Fruit fly (Drosophila melanogaster) whole organism, embryonic: Measurements from ENCODE around the gene path.

Experiments used
- Adf1 ChIP-seq: fragments of 200-800 bp; sonication (Bioruptor generic); IDR thresholded peaks from 2 replicates; pipeline ENCODE4 v1.3.6; 2022; ENCODE audit warnings: missing biosample characterization, missing genetic modification characterization
- CG11456 ChIP-seq: fragments of 200-800 bp; sonication (Bioruptor generic); IDR thresholded peaks from 3 replicates; pipeline ENCODE4 v1.3.6; 2022; ENCODE audit warnings: missing biosample characterization, missing genetic modification characterization
- CG11696 ChIP-seq: fragments of 200-800 bp; sonication (Bioruptor generic); IDR thresholded peaks from 2 replicates; pipeline ENCODE4 v1.3.6; 2022; ENCODE audit warnings: missing biosample characterization, missing genetic modification characterization
- CG12071 ChIP-seq: fragments of 200-800 bp; sonication (Bioruptor generic); optimal IDR thresholded peaks from 3 replicates; lab custom pipeline; 2018; ENCODE audit warnings: missing biosample characterization, mild to moderate bottlenecking, missing genetic modification characterization
- CG14050 ChIP-seq: fragments of 200-800 bp; sonication (Bioruptor generic); IDR thresholded peaks from 3 replicates; pipeline ENCODE4 v1.3.6; 2022; ENCODE audit warnings: missing biosample characterization, missing genetic modification characterization
- CG15479 ChIP-seq: fragments of 200-800 bp; sonication (Bioruptor generic); optimal IDR thresholded peaks from 3 replicates; lab custom pipeline; 2019; ENCODE audit warnings: missing biosample characterization, mild to moderate bottlenecking, missing genetic modification characterization, moderate library complexity
- CG15601 ChIP-seq: fragments of 200-800 bp; sonication (Bioruptor generic); optimal IDR thresholded peaks from 3 replicates; lab custom pipeline; 2019; ENCODE audit warnings: missing biosample characterization, mild to moderate bottlenecking, missing genetic modification characterization, moderate library complexity
- CG17186 ChIP-seq: fragments of 200-800 bp; sonication (Bioruptor generic); optimal IDR thresholded peaks from 3 replicates; lab custom pipeline; 2017; ENCODE audit warnings: missing biosample characterization, missing genetic modification reagents, missing genetic modification characterization
- CG17568 ChIP-seq: fragments of 200-800 bp; sonication (Bioruptor generic); optimal IDR thresholded peaks from 2 replicates; lab custom pipeline; 2018; ENCODE audit warnings: missing biosample characterization, mild to moderate bottlenecking, missing genetic modification characterization, moderate library complexity
- CG17802 ChIP-seq: fragments of 200-800 bp; sonication (Bioruptor generic); optimal IDR thresholded peaks from 2 replicates; lab custom pipeline; 2018; ENCODE audit warnings: missing biosample characterization, mild to moderate bottlenecking, missing genetic modification characterization, moderate library complexity
- CG18262 ChIP-seq: fragments of 200-800 bp; optimal IDR thresholded peaks from 3 replicates; lab custom pipeline; 2019; ENCODE audit warnings: missing biosample characterization, mild to moderate bottlenecking, missing genetic modification characterization, moderate library complexity
- CG18764 ChIP-seq: fragments of 200-800 bp; sonication (Bioruptor generic); optimal IDR thresholded peaks from 3 replicates; lab custom pipeline; 2016; ENCODE audit warnings: missing biosample characterization, missing genetic modification characterization
- CG2120 ChIP-seq: fragments of 200-800 bp; sonication (Bioruptor generic); optimal IDR thresholded peaks from 3 replicates; lab custom pipeline; 2016; ENCODE audit warnings: missing biosample characterization, missing genetic modification characterization
- CG2129 ChIP-seq: fragments of 200-800 bp; sonication (Bioruptor generic); IDR thresholded peaks from 2 replicates; pipeline ENCODE4 v1.3.6; 2022; ENCODE audit warnings: missing biosample characterization, missing genetic modification characterization; ENCODE audit not compliant: partially characterized antibody
- CG2199 ChIP-seq: fragments of 200-800 bp; sonication (Bioruptor generic); IDR thresholded peaks from 3 replicates; pipeline ENCODE4 v1.3.6; 2022; ENCODE audit warnings: missing biosample characterization, missing genetic modification characterization
- CG34422 ChIP-seq: fragments of 200-800 bp; sonication (Bioruptor generic); IDR thresholded peaks from 3 replicates; pipeline ENCODE4 v1.3.6; 2022; ENCODE audit warnings: missing biosample characterization, missing genetic modification characterization
- CG43689 ChIP-seq: fragments of 200-800 bp; sonication (Bioruptor generic); IDR thresholded peaks from 2 replicates; pipeline ENCODE4 v1.3.6; 2022; ENCODE audit warnings: missing biosample characterization, missing genetic modification characterization
- CG6683 ChIP-seq: fragments of 200-800 bp; sonication (Bioruptor generic); optimal IDR thresholded peaks from 2 replicates; lab custom pipeline; 2017; ENCODE audit warnings: missing biosample characterization, mild to moderate bottlenecking, missing genetic modification characterization, missing genetic modification reagents
- CG8765 ChIP-seq: fragments of 200-800 bp; sonication (Bioruptor generic); IDR thresholded peaks from 2 replicates; pipeline ENCODE4 v1.3.6; 2022; ENCODE audit warnings: missing biosample characterization, missing genetic modification characterization
- D ChIP-seq, 2 experiments: fragments of 200-800 bp in 1 of 2; fragments of >200 bp in 1 of 2; sonication (Bioruptor generic) in 1 of 2; optimal IDR thresholded peaks; 2 replicates in 1 of 2; 3 replicates in 1 of 2; lab custom pipeline; 2017; ENCODE audit warnings: mild to moderate bottlenecking in 1 of 2, missing biosample characterization in 1 of 2, missing genetic modification characterization in 1 of 2, missing genetic modification reagents in 1 of 2
- Gsc ChIP-seq: fragments of 200-800 bp; sonication (Bioruptor generic); IDR thresholded peaks from 2 replicates; pipeline ENCODE4 v1.3.6; 2022; ENCODE audit warnings: missing biosample characterization, missing genetic modification characterization
- HHEX ChIP-seq: fragments of 200-800 bp; sonication (Bioruptor generic); optimal IDR thresholded peaks from 3 replicates; lab custom pipeline; 2017; ENCODE audit warnings: missing biosample characterization, mild to moderate bottlenecking, missing genetic modification characterization, missing genetic modification reagents
- HLH4C ChIP-seq: fragments of 200-800 bp; sonication (Bioruptor generic); IDR thresholded peaks from 3 replicates; pipeline ENCODE4 v1.3.6; 2022; ENCODE audit warnings: missing biosample characterization, missing genetic modification characterization; ENCODE audit not compliant: partially characterized antibody
- Hr78 ChIP-seq, 2 experiments: fragments of 200-800 bp in 1 of 2; fragments of >200 bp in 1 of 2; sonication (Bioruptor generic) in 1 of 2; optimal IDR thresholded peaks; 2 replicates each; lab custom pipeline; 2017 to 2019; ENCODE audit warnings: missing biosample characterization in 2 of 2, missing genetic modification characterization in 2 of 2, mild to moderate bottlenecking in 1 of 2, moderate library complexity in 1 of 2
- MBD-R2 ChIP-seq: fragments of 200-800 bp; sonication (Bioruptor generic); IDR thresholded peaks from 2 replicates; pipeline ENCODE4 v1.3.6; 2022; ENCODE audit warnings: missing biosample characterization, missing genetic modification characterization
- Max ChIP-seq: fragments of 200-800 bp; sonication (Bioruptor generic); optimal IDR thresholded peaks from 2 replicates; lab custom pipeline; 2016; ENCODE audit warnings: missing biosample characterization, mild to moderate bottlenecking, missing genetic modification characterization
- Mrtf ChIP-seq: fragments of 200-800 bp; sonication (Bioruptor generic); IDR thresholded peaks from 3 replicates; pipeline ENCODE4 v1.3.6; 2022; ENCODE audit warnings: missing biosample characterization, missing genetic modification characterization
- Nf-YA ChIP-seq: fragments of 200-800 bp; sonication (Bioruptor generic); IDR thresholded peaks from 2 replicates; pipeline ENCODE4 v1.3.6; 2022; ENCODE audit warnings: missing biosample characterization, missing genetic modification characterization
- Sry-δ ChIP-seq: fragments of 200-800 bp; sonication (Bioruptor generic); optimal IDR thresholded peaks from 2 replicates; lab custom pipeline; 2016; ENCODE audit warnings: missing biosample characterization, missing genetic modification characterization
- TFAM ChIP-seq: fragments of 200-800 bp; sonication (Bioruptor generic); optimal IDR thresholded peaks from 2 replicates; lab custom pipeline; 2017; ENCODE audit warnings: missing biosample characterization, missing genetic modification characterization, inconsistent platforms
- Vsx1 ChIP-seq: fragments of 200-800 bp; sonication (Bioruptor generic); optimal IDR thresholded peaks from 2 replicates; lab custom pipeline; 2017; ENCODE audit warnings: missing biosample characterization, mild to moderate bottlenecking, missing genetic modification characterization, missing genetic modification reagents
- amos ChIP-seq: fragments of 200-800 bp; sonication (Bioruptor generic); IDR thresholded peaks from 2 replicates; pipeline ENCODE4 v1.3.6; 2022; ENCODE audit warnings: missing biosample characterization, missing genetic modification characterization; ENCODE audit not compliant: partially characterized antibody
- corto ChIP-seq: fragments of 200-800 bp; sonication (Bioruptor generic); optimal IDR thresholded peaks from 2 replicates; lab custom pipeline; 2016; ENCODE audit warnings: missing biosample characterization, mild to moderate bottlenecking, missing genetic modification characterization, moderate library complexity
- ken ChIP-seq: fragments of 200-800 bp; sonication (Bioruptor generic); IDR thresholded peaks from 3 replicates; pipeline ENCODE4 v1.3.6; 2022; ENCODE audit warnings: missing biosample characterization, missing genetic modification characterization
- lola ChIP-seq, 3 experiments: fragments of >200 bp in 2 of 3; fragments of 200-800 bp in 1 of 3; sonication (Bioruptor generic) in 1 of 3; optimal IDR thresholded peaks; 2 replicates each; lab custom pipeline; 2017 to 2019; ENCODE audit warnings: missing biosample characterization in 3 of 3, missing genetic modification characterization in 3 of 3, mild to moderate bottlenecking in 1 of 3, moderate library complexity in 1 of 3
- mirr ChIP-seq: fragments of 200-800 bp; sonication (Bioruptor generic); optimal IDR thresholded peaks from 3 replicates; lab custom pipeline; 2018; ENCODE audit warnings: missing biosample characterization, mild to moderate bottlenecking, missing genetic modification characterization
- nmo ChIP-seq: fragments of 200-800 bp; sonication (Bioruptor generic); optimal IDR thresholded peaks from 2 replicates; lab custom pipeline; 2018; ENCODE audit warnings: missing biosample characterization, mild to moderate bottlenecking, missing genetic modification characterization, moderate library complexity
- oc ChIP-seq: fragments of 200-800 bp; sonication (Bioruptor generic); optimal IDR thresholded peaks from 2 replicates; lab custom pipeline; 2018; ENCODE audit warnings: missing biosample characterization, mild to moderate bottlenecking, missing genetic modification characterization, moderate library complexity
- odd ChIP-seq: fragments of 200-800 bp; sonication (Bioruptor generic); optimal IDR thresholded peaks from 2 replicates; lab custom pipeline; 2017; ENCODE audit warnings: missing biosample characterization, mild to moderate bottlenecking, missing genetic modification characterization
- peb ChIP-seq: fragments of 200-800 bp; sonication (Bioruptor generic); IDR thresholded peaks from 2 replicates; pipeline ENCODE4 v1.3.6; 2022; ENCODE audit warnings: missing biosample characterization, missing genetic modification characterization
- pho ChIP-seq: fragments of 200-800 bp; sonication (Bioruptor generic); optimal IDR thresholded peaks from 2 replicates; lab custom pipeline; 2016; ENCODE audit warnings: missing biosample characterization, missing genetic modification characterization
- pzg ChIP-seq: fragments of 200-800 bp; sonication (Bioruptor generic); optimal IDR thresholded peaks from 3 replicates; lab custom pipeline; 2018; ENCODE audit warnings: missing biosample characterization, mild to moderate bottlenecking, missing genetic modification characterization, moderate library complexity
- so ChIP-seq: fragments of 200-800 bp; sonication (Bioruptor generic); IDR thresholded peaks from 3 replicates; pipeline ENCODE4 v1.3.6; 2022; ENCODE audit warnings: missing biosample characterization, missing genetic modification characterization
- stwl ChIP-seq: fragments of 200-800 bp; sonication (Bioruptor generic); optimal IDR thresholded peaks from 3 replicates; lab custom pipeline; 2018; ENCODE audit warnings: missing biosample characterization, mild to moderate bottlenecking, missing genetic modification characterization, moderate library complexity
- tio ChIP-seq: fragments of 200-800 bp; sonication (Bioruptor generic); optimal IDR thresholded peaks from 2 replicates; lab custom pipeline; 2017; ENCODE audit warnings: missing biosample characterization, missing genetic modification characterization, inconsistent platforms
- tll ChIP-seq, 2 experiments: fragments of 200-800 bp in 1 of 2; fragments of >200 bp in 1 of 2; sonication (Bioruptor generic) in 1 of 2; optimal IDR thresholded peaks; 2 replicates each; lab custom pipeline; 2017 to 2019; ENCODE audit warnings: missing biosample characterization in 2 of 2, missing genetic modification characterization in 2 of 2, mild to moderate bottlenecking in 1 of 2, moderate library complexity in 1 of 2
- zen ChIP-seq: fragments of 200-800 bp; sonication (Bioruptor generic); optimal IDR thresholded peaks from 3 replicates; lab custom pipeline; 2018; ENCODE audit warnings: missing biosample characterization, mild to moderate bottlenecking, missing genetic modification characterization, moderate library complexity

The path gene

dm6 chr3L:9511287-9512256, 6.4 kb upstream of the path start, which contains the start of gene RpS9 (continued):
- TF ChIP-seq CG18764 (GFP tag; lab: Kevin White, UChicago) (no peak), CG34422 (GFP tag; lab: Robert Waterston, UW) (peak; percentile 48; the same call in 1 of the 3 replicates), CG15479 (GFP tag; lab: Kevin White, UChicago) (no peak), Hr78 (GFP tag; optimal IDR thresholded peaks at IDR 0.05; lab: Kevin White, UChicago) (no peak), CG18262 (tag; lab: Kevin White, UChicago) (peak; percentile 45), oc (peak; percentile 7), Mrtf (GFP tag; lab: Robert Waterston, UW) (no peak), HHEX (GFP tag; lab: Kevin White, UChicago) (peak; percentile 46), HLH4C (GFP tag; lab: Robert Waterston, UW) (peak; percentile 37; the same call in 1 of the 3 replicates), nmo (GFP tag; lab: Kevin White, UChicago) (peak; percentile 37), CG2199 (GFP tag; lab: Robert Waterston, UW) (peak; percentile 61), odd (GFP tag; lab: Kevin White, UChicago) (peak; percentile 48), lola (GFP tag; optimal IDR thresholded peaks at IDR 0.05; lab: Kevin White, UChicago) (no peak), CG43689 (GFP tag; lab: Robert Waterston, UW) (no peak), CG2129 (GFP tag; lab: Robert Waterston, UW) (no peak), CG14050 (GFP tag; lab: Robert Waterston, UW) (no peak), Vsx1 (GFP tag; lab: Kevin White, UChicago) (no peak), CG17802 (tag; lab: Kevin White, UChicago) (no peak), zen (tag; lab: Kevin White, UChicago) (no peak), pzg (peak; percentile 61), pho (GFP tag; lab: Kevin White, UChicago) (peak; percentile 5), mirr (GFP tag; lab: Kevin White, UChicago) (peak; percentile 66), tio (GFP tag; lab: Kevin White, UChicago) (no peak), Adf1 (no peak), CG8765 (GFP tag; lab: Robert Waterston, UW) (no peak), CG17568 (GFP tag; lab: Kevin White, UChicago) (peak; percentile 73), tll (GFP tag; optimal IDR thresholded peaks at IDR 0.05; lab: Kevin White, UChicago) (no peak), so (0 out of 3 replicates have a peak, but pooled peaks have one; percentile 44), corto (GFP tag; lab: Kevin White, UChicago) (no peak), ken (GFP tag; lab: Robert Waterston, UW) (no peak), CG17186 (GFP tag; lab: Kevin White, UChicago) (no peak), Gsc (GFP tag; lab: Robert Waterston, UW) (no peak), amos (GFP tag; lab: Robert Waterston, UW) (peak; percentile 60), TFAM (GFP tag; lab: Kevin White, UChicago) (no peak), CG15601 (tag; lab: Kevin White, UChicago) (no peak), stwl (tag; lab: Kevin White, UChicago) (peak; percentile 54), peb (no peak), CG2120 (GFP tag; lab: Kevin White, UChicago) (no peak), D (optimal IDR thresholded peaks at IDR 0.05; lab: Kevin White, UChicago) (no peak), D (GFP tag; optimal IDR thresholded peaks at IDR 0.05; lab: Kevin White, UChicago) (no peak), MBD-R2 (GFP tag; lab: Robert Waterston, UW) (no peak), CG6683 (GFP tag; lab: Kevin White, UChicago) (no peak), CG12071 (GFP tag; lab: Kevin White, UChicago) (peak; percentile 20), Nf-YA (GFP tag; lab: Robert Waterston, UW) (no peak), CG11456 (no peak), Max (GFP tag; lab: Kevin White, UChicago) (peak; percentile 72), CG11696 (GFP tag; lab: Robert Waterston, UW) (no peak), Sry-δ (no peak)
